Worm (Caenorhabditis elegans): ENCODE data around the gene T01D1.4.

T01D1.4 gene

ce11 chrII:155904-156303 lies 23.0 kb downstream of the T01D1.4 start, which contains the start of gene mrpl-28 (continued):
- TF ChIP-seq zfp-3 (GFP tag; conservative IDR thresholded peaks at IDR 0.05) (peak; percentile 57), rbr-2 (tag; optimal IDR thresholded peaks at IDR 0.05) (peak; percentile 90), snpc-4 (tag; optimal IDR thresholded peaks at IDR 0.05) (no peak), hif-1 (tag; optimal IDR thresholded peaks at IDR 0.05) (peak in 1 of 2 experiments; percentile 61), dmd-8 (GFP tag; IDR thresholded peaks at IDR 0.05) (no peak), lin-1 (GFP tag; IDR thresholded peaks at IDR 0.05) (no peak; the same call in 1 of the 2 replicates), skn-1 (tag; optimal IDR thresholded peaks at IDR 0.05) (no peak), egl-27 (tag; optimal IDR thresholded peaks at IDR 0.05) (no peak), dmd-6 (GFP tag; IDR thresholded peaks at IDR 0.05) (peak; percentile 80), lin-38 (GFP tag; IDR thresholded peaks at IDR 0.05) (peak; percentile 99), F26F4.8 (GFP tag; conservative IDR thresholded peaks at IDR 0.05) (no peak), php-3 (GFP tag; IDR thresholded peaks at IDR 0.05) (no peak), mxl-3 (GFP tag; optimal IDR thresholded peaks at IDR 0.05) (peak; percentile 30), Y48G9A.11 (GFP tag; IDR thresholded peaks at IDR 0.05) (peak; percentile 60; the same call in 1 of the 2 replicates), lim-7 (GFP tag; IDR thresholded peaks at IDR 0.05) (no peak), egl-43 (GFP tag; IDR thresholded peaks at IDR 0.05) (peak; percentile 70), pqm-1 (tag; optimal IDR thresholded peaks at IDR 0.05) (no peak), Y105C5A.15 (GFP tag; IDR thresholded peaks at IDR 0.05) (no peak), madf-5 (GFP tag; IDR thresholded peaks at IDR 0.05) (no peak), fos-1 (tag; optimal IDR thresholded peaks at IDR 0.05) (no peak), mdl-1 (tag; optimal IDR thresholded peaks at IDR 0.05) (peak in 1 of 2 experiments; percentile 21), saeg-2 (GFP tag; IDR thresholded peaks at IDR 0.05) (no peak), aha-1 (tag) (no peak), ceh-82 (tag; optimal IDR thresholded peaks at IDR 0.05) (no peak), T20F7.1 (GFP tag; optimal IDR thresholded peaks at IDR 0.05) (peak; percentile 88), R02D3.7 (tag; optimal IDR thresholded peaks at IDR 0.05) (no peak), lin-15B (tag; optimal IDR thresholded peaks at IDR 0.05) (peak; percentile 87), lin-13 (GFP tag; optimal IDR thresholded peaks at IDR 0.05) (peak; percentile 87), nhr-111 (GFP tag; optimal IDR thresholded peaks at IDR 0.05) (no peak), ctbp-1 (GFP tag; IDR thresholded peaks at IDR 0.05) (peak; percentile 72), nhr-28 (tag; optimal IDR thresholded peaks at IDR 0.05) (peak; percentile 72), ceh-20 (GFP tag; IDR thresholded peaks at IDR 0.05) (peak; percentile 74), zip-2 (tag; optimal IDR thresholded peaks at IDR 0.05) (no peak), hlh-11 (tag; optimal IDR thresholded peaks at IDR 0.05) (peak; percentile 81), nhr-10 (tag; optimal IDR thresholded peaks at IDR 0.05) (no peak), F49E8.2 (tag; optimal IDR thresholded peaks at IDR 0.05; ENCODE audit: borderline replicate concordance) (peak; percentile 60), jun-1 (tag; optimal IDR thresholded peaks at IDR 0.05) (peak; percentile 60), unc-62 (GFP tag; optimal IDR thresholded peaks at IDR 0.05 in 1 of 2) (peak in 1 of 2 experiments; percentile 93), unc-62 (tag; optimal IDR thresholded peaks at IDR 0.05) (no peak), zfp-2 (tag; optimal IDR thresholded peaks at IDR 0.05) (peak; percentile 39), snpc-1.2 (GFP tag; IDR thresholded peaks at IDR 0.05) (0 out of 2 replicates have a peak, but pooled peaks have one; percentile 16), lin-29 (GFP tag; IDR thresholded peaks at IDR 0.05) (0 out of 2 replicates have a peak, but pooled peaks have one; percentile 47), pha-4 (GFP tag; IDR thresholded peaks at IDR 0.05) (peak; percentile 80; the same call in 1 of the 2 replicates), pha-4 (tag; optimal IDR thresholded peaks at IDR 0.05) (peak; percentile 97), daf-19 (GFP tag; conservative IDR thresholded peaks at IDR 0.05) (no peak), ceh-32 (tag; optimal IDR thresholded peaks at IDR 0.05; ENCODE audit: poor library complexity) (peak; percentile 45), fkh-10 (GFP tag; optimal IDR thresholded peaks at IDR 0.05) (peak; percentile 78), gei-8 (GFP tag; optimal IDR thresholded peaks at IDR 0.05) (no peak), nhr-77 (tag; optimal IDR thresholded peaks at IDR 0.05) (peak; percentile 66), arid-1 (GFP tag; conservative IDR thresholded peaks at IDR 0.05) (peak; percentile 78), nhr-42 (GFP tag; IDR thresholded peaks at IDR 0.05) (peak; percentile 53; the same call in 1 of the 2 replicates), mep-1 (tag; optimal IDR thresholded peaks at IDR 0.05) (peak; percentile 89)
